Fruit fly (Drosophila melanogaster) whole organism, embryonic: ENCODE data around the gene CG15412.

Experiments
- Aef1 ChIP-seq: fragments of 200-800 bp; sonication (Bioruptor generic); IDR thresholded peaks from 3 replicates; pipeline ENCODE4 v1.3.6; 2022; ENCODE audit warnings: missing biosample characterization, missing genetic modification characterization
- Blimp-1 ChIP-seq: fragments of 200-800 bp; sonication (Bioruptor generic); optimal IDR thresholded peaks from 3 replicates; lab custom pipeline; 2018; ENCODE audit warnings: missing biosample characterization, missing genetic modification characterization, mild to moderate bottlenecking, moderate library complexity, missing genetic modification reagents
- CG10147 ChIP-seq: fragments of 200-800 bp; sonication (Bioruptor generic); optimal IDR thresholded peaks from 2 replicates; lab custom pipeline; 2019; ENCODE audit warnings: missing biosample characterization, mild to moderate bottlenecking, missing genetic modification characterization, moderate library complexity
- CG10209 ChIP-seq: fragments of 200-800 bp; sonication (Bioruptor generic); optimal IDR thresholded peaks from 3 replicates; lab custom pipeline; 2017; ENCODE audit warnings: missing biosample characterization, mild to moderate bottlenecking, missing genetic modification characterization, missing genetic modification reagents
- CG11504 ChIP-seq: fragments of 200-800 bp; sonication (Bioruptor generic); optimal IDR thresholded peaks from 3 replicates; lab custom pipeline; 2019; ENCODE audit warnings: missing biosample characterization, mild to moderate bottlenecking, missing genetic modification characterization, moderate library complexity
- CG1647 ChIP-seq: fragments of 200-800 bp; sonication (Bioruptor generic); optimal IDR thresholded peaks from 3 replicates; lab custom pipeline; 2016; ENCODE audit warnings: missing biosample characterization, missing genetic modification characterization
- CG16815 ChIP-seq: fragments of 200-800 bp; sonication (Bioruptor generic); optimal IDR thresholded peaks from 3 replicates; lab custom pipeline; 2017; ENCODE audit warnings: missing biosample characterization, mild to moderate bottlenecking, missing genetic modification characterization
- CG1832 ChIP-seq: fragments of 200-800 bp; sonication (Bioruptor generic); optimal IDR thresholded peaks from 2 replicates; lab custom pipeline; 2017; ENCODE audit warnings: missing biosample characterization, mild to moderate bottlenecking, missing genetic modification characterization, inconsistent platforms
- CG2678 ChIP-seq: fragments of 200-800 bp; sonication (Bioruptor generic); optimal IDR thresholded peaks from 3 replicates; lab custom pipeline; 2019; ENCODE audit warnings: missing biosample characterization, mild to moderate bottlenecking, missing genetic modification characterization, moderate library complexity
- CG3065 ChIP-seq: fragments of 200-800 bp; sonication (Bioruptor generic); optimal IDR thresholded peaks from 2 replicates; lab custom pipeline; 2016; ENCODE audit warnings: missing biosample characterization, missing genetic modification characterization
- CG34376 ChIP-seq: fragments of 200-800 bp; sonication (Bioruptor generic); optimal IDR thresholded peaks from 2 replicates; lab custom pipeline; 2018; ENCODE audit warnings: missing biosample characterization, mild to moderate bottlenecking, missing genetic modification characterization
- CG4404 ChIP-seq: fragments of 200-800 bp; sonication (Bioruptor generic); IDR thresholded peaks from 2 replicates; pipeline ENCODE4 v1.3.6; 2022; ENCODE audit warnings: missing biosample characterization, missing genetic modification characterization
- CG5953 ChIP-seq: fragments of 200-800 bp; sonication (Bioruptor generic); IDR thresholded peaks from 2 replicates; pipeline ENCODE4 v1.3.6; 2022; ENCODE audit warnings: missing biosample characterization, missing genetic modification characterization
- CG6791 ChIP-seq: fragments of 200-800 bp; sonication (Bioruptor generic); IDR thresholded peaks from 3 replicates; pipeline ENCODE4 v1.3.6; 2022; ENCODE audit warnings: missing biosample characterization, missing genetic modification characterization; ENCODE audit not compliant: partially characterized antibody
- CG7987 ChIP-seq: fragments of 200-800 bp; sonication (Bioruptor generic); optimal IDR thresholded peaks from 2 replicates; lab custom pipeline; 2018; ENCODE audit warnings: missing biosample characterization, mild to moderate bottlenecking, missing genetic modification characterization, moderate library complexity
- CG8388 ChIP-seq: fragments of 200-800 bp; sonication (Bioruptor generic); optimal IDR thresholded peaks from 2 replicates; lab custom pipeline; 2019; ENCODE audit warnings: missing biosample characterization, mild to moderate bottlenecking, missing genetic modification characterization, moderate library complexity
- CG8765 ChIP-seq: fragments of 200-800 bp; sonication (Bioruptor generic); IDR thresholded peaks from 2 replicates; pipeline ENCODE4 v1.3.6; 2022; ENCODE audit warnings: missing biosample characterization, missing genetic modification characterization
- Drgx ChIP-seq: fragments of 200-800 bp; sonication (Bioruptor generic); IDR thresholded peaks from 2 replicates; pipeline ENCODE4 v1.3.6; 2022; ENCODE audit warnings: missing biosample characterization, missing genetic modification characterization
- MTF-1 ChIP-seq: fragments of 200-800 bp; sonication (Bioruptor generic); optimal IDR thresholded peaks from 2 replicates; lab custom pipeline; 2018; ENCODE audit warnings: missing biosample characterization, mild to moderate bottlenecking, missing genetic modification characterization, borderline replicate concordance
- Meics ChIP-seq: fragments of 200-800 bp; sonication (Bioruptor generic); optimal IDR thresholded peaks from 2 replicates; lab custom pipeline; 2017; ENCODE audit warnings: missing biosample characterization, mild to moderate bottlenecking, missing genetic modification characterization
- Mrtf ChIP-seq: fragments of 200-800 bp; sonication (Bioruptor generic); IDR thresholded peaks from 3 replicates; pipeline ENCODE4 v1.3.6; 2022; ENCODE audit warnings: missing biosample characterization, missing genetic modification characterization
- Six4 ChIP-seq: fragments of 200-800 bp; sonication (Bioruptor generic); optimal IDR thresholded peaks from 2 replicates; lab custom pipeline; 2016; ENCODE audit warnings: missing biosample characterization, missing genetic modification characterization
- Stat92E ChIP-seq, 3 experiments: fragments of >200 bp in 2 of 3; fragments of 200-800 bp in 1 of 3; sonication (Bioruptor generic) in 1 of 3; optimal IDR thresholded peaks; 2 replicates each; lab custom pipeline; 2017 to 2019; ENCODE audit warnings: missing biosample characterization in 3 of 3, missing genetic modification characterization in 3 of 3, mild to moderate bottlenecking in 1 of 3, moderate library complexity in 1 of 3
- bbx ChIP-seq: fragments of 200-800 bp; sonication (Bioruptor generic); IDR thresholded peaks from 2 replicates; pipeline ENCODE4 v1.3.6; 2022; ENCODE audit warnings: missing biosample characterization, missing genetic modification characterization; ENCODE audit not compliant: partially characterized antibody
- bcd ChIP-seq: fragments of 200-800 bp; sonication (Bioruptor generic); optimal IDR thresholded peaks from 2 replicates; lab custom pipeline; 2017; ENCODE audit warnings: missing biosample characterization, mild to moderate bottlenecking, missing genetic modification characterization
- bigmax ChIP-seq: fragments of 200-800 bp; sonication (Bioruptor generic); optimal IDR thresholded peaks from 2 replicates; lab custom pipeline; 2018; ENCODE audit warnings: missing biosample characterization, mild to moderate bottlenecking, missing genetic modification characterization
- btn ChIP-seq: fragments of 200-800 bp; sonication (Bioruptor generic); optimal IDR thresholded peaks from 2 replicates; lab custom pipeline; 2016; ENCODE audit warnings: missing biosample characterization, missing genetic modification characterization
- chif ChIP-seq, 2 experiments: fragments of 200-800 bp; sonication (Bioruptor generic); optimal IDR thresholded peaks; 3 replicates each; lab custom pipeline; 2016; ENCODE audit warnings: missing biosample characterization in 2 of 2, missing genetic modification characterization in 2 of 2
- chn ChIP-seq: fragments of 200-800 bp; sonication (Bioruptor generic); optimal IDR thresholded peaks from 2 replicates; lab custom pipeline; 2016; ENCODE audit warnings: missing biosample characterization, missing genetic modification characterization
- crol ChIP-seq: fragments of 200-800 bp; sonication (Bioruptor generic); IDR thresholded peaks from 2 replicates; pipeline ENCODE4 v1.3.6; 2022; ENCODE audit warnings: missing biosample characterization, missing genetic modification characterization
- disco-r ChIP-seq: fragments of 200-800 bp; sonication (Bioruptor generic); optimal IDR thresholded peaks from 2 replicates; lab custom pipeline; 2016; ENCODE audit warnings: missing biosample characterization, missing genetic modification characterization
- dmrt11E ChIP-seq: fragments of 200-800 bp; sonication (Bioruptor generic); optimal IDR thresholded peaks from 3 replicates; lab custom pipeline; 2018; ENCODE audit warnings: missing biosample characterization, mild to moderate bottlenecking, missing genetic modification characterization, moderate library complexity
- ewg ChIP-seq: fragments of 200-800 bp; sonication (Bioruptor generic); optimal IDR thresholded peaks from 3 replicates; lab custom pipeline; 2017; ENCODE audit warnings: mild to moderate bottlenecking, missing biosample characterization, missing genetic modification reagents, missing genetic modification characterization
- eyg ChIP-seq: fragments of 200-800 bp; sonication (Bioruptor generic); optimal IDR thresholded peaks from 3 replicates; lab custom pipeline; 2016; ENCODE audit warnings: missing biosample characterization, missing genetic modification characterization
- luna ChIP-seq: fragments of 200-800 bp; sonication (Bioruptor generic); optimal IDR thresholded peaks from 2 replicates; lab custom pipeline; 2016; ENCODE audit warnings: missing biosample characterization, missing genetic modification characterization
- otp ChIP-seq: fragments of 200-800 bp; sonication (Bioruptor generic); IDR thresholded peaks from 3 replicates; pipeline ENCODE4, ENCODE4 v1.3.6; 2022; ENCODE audit warnings: missing biosample characterization, missing genetic modification characterization
- pros ChIP-seq: fragments of 200-800 bp; sonication (Bioruptor generic); optimal IDR thresholded peaks from 3 replicates; lab custom pipeline; 2019; ENCODE audit warnings: missing biosample characterization, mild to moderate bottlenecking, missing genetic modification characterization, moderate library complexity
- row ChIP-seq: fragments of 200-800 bp; sonication (Bioruptor generic); IDR thresholded peaks from 3 replicates; pipeline ENCODE4 v1.3.6; 2022; ENCODE audit warnings: missing biosample characterization, missing genetic modification characterization
- sens-2 ChIP-seq: fragments of 200-800 bp; sonication (Bioruptor generic); IDR thresholded peaks from 2 replicates; pipeline ENCODE4 v1.3.6; 2022; ENCODE audit warnings: missing biosample characterization, missing genetic modification characterization
- tin ChIP-seq: fragments of 200-800 bp; sonication (Bioruptor generic); optimal IDR thresholded peaks from 3 replicates; lab custom pipeline; 2016; ENCODE audit warnings: missing biosample characterization, missing genetic modification characterization
- toy ChIP-seq: fragments of 200-800 bp; sonication (Bioruptor generic); IDR thresholded peaks from 2 replicates; pipeline ENCODE4 v1.3.6; 2022; ENCODE audit warnings: missing biosample characterization, missing genetic modification characterization

The CG15412 gene

dm6 chr2L:3346483-3346839, 29.1 kb downstream of the CG15412 start:
- TF ChIP-seq row (no peak), CG10147 (no peak), CG1832 (GFP tag; lab: Kevin White, UChicago) (peak; percentile 5), Aef1 (no peak), CG1647 (GFP tag; lab: Kevin White, UChicago) (no peak), CG10209 (GFP tag; lab: Kevin White, UChicago) (peak; percentile 9), Blimp-1 (peak; percentile 24), CG4404 (GFP tag; lab: Robert Waterston, UW) (no peak), pros (GFP tag; lab: Kevin White, UChicago) (peak; percentile 37), otp (GFP tag; lab: Robert Waterston, UW) (no peak), chif (GFP tag; optimal IDR thresholded peaks at IDR 0.05; lab: Kevin White, UChicago) (no peak), bbx (no peak), ewg (no peak), Drgx (GFP tag; lab: Robert Waterston, UW) (no peak), crol (GFP tag; lab: Robert Waterston, UW) (peak; percentile 48; the same call in 1 of the 2 replicates), CG16815 (no peak), bigmax (GFP tag; lab: Kevin White, UChicago) (no peak), luna (GFP tag; lab: Kevin White, UChicago) (no peak), sens-2 (GFP tag; lab: Robert Waterston, UW) (no peak), Stat92E (GFP tag; optimal IDR thresholded peaks at IDR 0.05; lab: Kevin White, UChicago) (peak in 1 of 3 experiments; percentile 91), Meics (GFP tag; lab: Kevin White, UChicago) (no peak), Six4 (GFP tag; lab: Kevin White, UChicago) (no peak), btn (GFP tag; lab: Kevin White, UChicago) (no peak), CG34376 (no peak), CG8388 (GFP tag; lab: Kevin White, UChicago) (no peak), bcd (GFP tag; lab: Kevin White, UChicago) (no peak), CG7987 (GFP tag; lab: Kevin White, UChicago) (no peak), dmrt11E (tag; lab: Kevin White, UChicago) (no peak), disco-r (no peak), Mrtf (no peak), tin (GFP tag; lab: Kevin White, UChicago) (no peak), CG3065 (GFP tag; lab: Kevin White, UChicago) (no peak), CG6791 (GFP tag; lab: Robert Waterston, UW) (peak; percentile 53; the same call in 1 of the 3 replicates), MTF-1 (GFP tag; lab: Kevin White, UChicago) (no peak), CG8765 (GFP tag; lab: Robert Waterston, UW) (no peak), CG5953 (GFP tag; lab: Robert Waterston, UW) (no peak), chn (GFP tag; lab: Kevin White, UChicago) (no peak), CG11504 (tag; lab: Kevin White, UChicago) (no peak), toy (no peak), eyg (GFP tag; lab: Kevin White, UChicago) (no peak), CG2678 (tag; lab: Kevin White, UChicago) (no peak)
